Fruit fly (Drosophila melanogaster): ENCODE data around the gene Lk6.

Lk6 gene

dm6 chr3R:11773999-11774397 is 9.7 kb upstream of the Lk6 start (continued):
- TF ChIP-seq CG4282 (GFP tag; optimal IDR thresholded peaks at IDR 0.05) (no peak), CG15011 (GFP tag; optimal IDR thresholded peaks at IDR 0.05) (peak; percentile 66), Deaf1 (tag; optimal IDR thresholded peaks at IDR 0.05) (peak; percentile 40), H2.0 (GFP tag; IDR thresholded peaks at IDR 0.05) (no peak; the same call in 1 of the 2 replicates), Hr78 (GFP tag; optimal IDR thresholded peaks at IDR 0.05) (peak in 1 of 2 experiments; percentile 53), onecut (GFP tag; IDR thresholded peaks at IDR 0.05) (peak; percentile 4; the same call in 1 of the 2 replicates), CG10543 (GFP tag; optimal IDR thresholded peaks at IDR 0.05) (peak; percentile 75), Max (GFP tag; optimal IDR thresholded peaks at IDR 0.05) (no peak), zfh2 (GFP tag; optimal IDR thresholded peaks at IDR 0.05) (no peak), Oli (tag; optimal IDR thresholded peaks at IDR 0.05) (peak; percentile 73), Dp (GFP tag; optimal IDR thresholded peaks at IDR 0.05) (no peak), Hr39 (optimal IDR thresholded peaks at IDR 0.05) (no peak), CG12769 (tag; optimal IDR thresholded peaks at IDR 0.05) (peak; percentile 58), Sry-β (GFP tag; optimal IDR thresholded peaks at IDR 0.05) (peak; percentile 17), Asciz (GFP tag; optimal IDR thresholded peaks at IDR 0.05) (peak; percentile 46), CG5180 (GFP tag; optimal IDR thresholded peaks at IDR 0.05) (peak; percentile 51), CG34224 (GFP tag; IDR thresholded peaks at IDR 0.05; ENCODE audit: partially characterized antibody) (no peak), schlank (tag; optimal IDR thresholded peaks at IDR 0.05) (no peak), mld (GFP tag; IDR thresholded peaks at IDR 0.05; ENCODE audit: partially characterized antibody) (no peak), CG2129 (GFP tag; IDR thresholded peaks at IDR 0.05; ENCODE audit: partially characterized antibody) (no peak), tgo (GFP tag; IDR thresholded peaks at IDR 0.05) (peak; percentile 62), Adf1 (GFP tag; IDR thresholded peaks at IDR 0.05) (no peak), BtbVII (GFP tag; optimal IDR thresholded peaks at IDR 0.05) (peak; percentile 58), Taf1 (GFP tag; IDR thresholded peaks at IDR 0.05) (no peak), dysf (GFP tag; IDR thresholded peaks at IDR 0.05) (peak; percentile 72), tna (GFP tag; IDR thresholded peaks at IDR 0.05; ENCODE audit: partially characterized antibody) (no peak), ewg (GFP tag; optimal IDR thresholded peaks at IDR 0.05) (peak; percentile 26), CG10565 (GFP tag; optimal IDR thresholded peaks at IDR 0.05) (no peak), hth (optimal IDR thresholded peaks at IDR 0.05) (no peak), Dad (GFP tag; optimal IDR thresholded peaks at IDR 0.05) (no peak), CG15073 (GFP tag; optimal IDR thresholded peaks at IDR 0.05) (no peak), Gug (GFP tag; IDR thresholded peaks at IDR 0.05) (no peak), Bteb2 (GFP tag; optimal IDR thresholded peaks at IDR 0.05) (peak; percentile 25), nerfin-2 (GFP tag; IDR thresholded peaks at IDR 0.05; ENCODE audit: partially characterized antibody) (no peak), CG13624 (GFP tag; optimal IDR thresholded peaks at IDR 0.05) (no peak), CG9797 (GFP tag; optimal IDR thresholded peaks at IDR 0.05) (no peak), CG17802 (tag; optimal IDR thresholded peaks at IDR 0.05) (no peak), Doc3 (GFP tag; IDR thresholded peaks at IDR 0.05; ENCODE audit: partially characterized antibody) (no peak), CG16815 (GFP tag; optimal IDR thresholded peaks at IDR 0.05) (peak; percentile 53), wdn (GFP tag; IDR thresholded peaks at IDR 0.05) (no peak), Stat92E (GFP tag; optimal IDR thresholded peaks at IDR 0.05) (no peak), Sin3A (optimal IDR thresholded peaks at IDR 0.05) (no peak), CG2678 (tag; optimal IDR thresholded peaks at IDR 0.05) (peak; percentile 93), CG7963 (GFP tag; IDR thresholded peaks at IDR 0.05; ENCODE audit: partially characterized antibody) (no peak), CG11085 (GFP tag; IDR thresholded peaks at IDR 0.05) (no peak), HLH4C (GFP tag; IDR thresholded peaks at IDR 0.05; ENCODE audit: partially characterized antibody) (no peak), Myb (GFP tag; optimal IDR thresholded peaks at IDR 0.05) (no peak), CG3726 (GFP tag; IDR thresholded peaks at IDR 0.05) (no peak), gcm2 (GFP tag; optimal IDR thresholded peaks at IDR 0.05) (no peak), CTCF (GFP tag; optimal IDR thresholded peaks at IDR 0.05) (no peak), PHDP (tag; optimal IDR thresholded peaks at IDR 0.05) (peak; percentile 80)
